Worm (Caenorhabditis elegans) whole organism, midembryonic: ENCODE data around the gene csn-6.

ENCODE experiments used
- T22C8.4 ChIP-seq: fragments of 200-800 bp; sonication (Bioruptor generic); IDR thresholded peaks from 2 replicates; pipeline ENCODE4 v1.3.6; 2022; ENCODE audit warnings: missing genetic modification characterization, missing compliant biosample characterization
- cog-1 ChIP-seq: sonication (generic microtip); optimal IDR thresholded peaks from 2 replicates; lab custom pipeline; 2016; ENCODE audit warnings: missing genetic modification characterization, missing compliant biosample characterization
- flt-1 ChIP-seq: fragments of 200-800 bp; sonication (Bioruptor generic); IDR thresholded peaks from 2 replicates; pipeline ENCODE4 v1.3.6; 2022; ENCODE audit warnings: missing genetic modification characterization, missing compliant biosample characterization
- klf-2 ChIP-seq: fragments of 200-800 bp; sonication (Bioruptor generic); conservative IDR thresholded peaks from 2 replicates; pipeline ENCODE4 v1.3.6; 2022; ENCODE audit warnings: missing genetic modification reagents, missing genetic modification characterization, missing compliant biosample characterization
- med-1 ChIP-seq: sonication (generic microtip); optimal IDR thresholded peaks from 2 replicates; lab custom pipeline; 2017; ENCODE audit warnings: missing genetic modification characterization, mild to moderate bottlenecking, missing compliant biosample characterization, antibody characterized with exemption, missing genetic modification reagents; ENCODE audit not compliant: insufficient read depth
- ref-1 ChIP-seq: fragments of 200-800 bp; sonication (Bioruptor generic); conservative IDR thresholded peaks from 2 replicates; pipeline ENCODE4 v1.3.6; 2022; ENCODE audit warnings: missing genetic modification reagents, missing genetic modification characterization, missing compliant biosample characterization
- tab-1 ChIP-seq: fragments of 200-800 bp; sonication (Bioruptor generic); IDR thresholded peaks from 2 replicates; pipeline ENCODE4 v1.3.6; 2022; ENCODE audit warnings: missing genetic modification characterization, missing compliant biosample characterization
- ztf-23 ChIP-seq: fragments of 200-800 bp; sonication (Bioruptor generic); IDR thresholded peaks from 2 replicates; pipeline ENCODE4 v1.3.6; 2022; ENCODE audit warnings: missing genetic modification reagents, missing genetic modification characterization, missing compliant biosample characterization
- ztf-29 ChIP-seq: fragments of 200-800 bp; sonication (Bioruptor generic); IDR thresholded peaks from 2 replicates; pipeline ENCODE4 v1.3.6; 2022; ENCODE audit warnings: missing genetic modification reagents, missing genetic modification characterization, missing compliant biosample characterization

The csn-6 gene

DNA sequence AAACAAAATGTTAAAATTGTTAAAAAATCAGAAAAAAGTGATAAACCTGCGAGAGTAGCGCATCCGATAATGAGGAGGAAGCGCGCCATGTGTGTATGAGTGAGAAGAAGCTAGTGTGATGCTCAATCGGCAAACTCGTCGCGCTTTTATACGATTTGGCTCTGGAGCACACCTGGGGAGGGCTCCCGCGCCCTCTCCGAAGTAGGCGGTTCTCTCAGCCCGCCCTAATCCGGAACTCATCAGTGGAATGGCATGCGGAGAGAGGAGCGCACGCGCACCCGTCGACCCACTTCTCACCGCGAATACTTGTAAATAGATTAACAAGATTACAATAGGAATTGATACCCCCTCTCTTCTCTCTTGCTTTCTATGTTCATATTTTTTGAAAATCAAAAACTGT is 30.7 kb downstream of the csn-6 start, which contains the start of gene pqn-74:
TSS of gene pqn-74 (minus strand) at position 122 of the 400 bp plus-strand sequence.
- TF ChIP-seq ztf-23: no peak
- TF ChIP-seq cog-1 (tag; lab: Kevin White, UChicago): no peak
- TF ChIP-seq ztf-29 (GFP tag; lab: Robert Waterston, UW): no peak
- TF ChIP-seq flt-1: no peak
- no peak for TF ChIP-seq klf-2 (GFP tag; lab: Robert Waterston, UW)
- TF ChIP-seq med-1: no peak

DNA sequence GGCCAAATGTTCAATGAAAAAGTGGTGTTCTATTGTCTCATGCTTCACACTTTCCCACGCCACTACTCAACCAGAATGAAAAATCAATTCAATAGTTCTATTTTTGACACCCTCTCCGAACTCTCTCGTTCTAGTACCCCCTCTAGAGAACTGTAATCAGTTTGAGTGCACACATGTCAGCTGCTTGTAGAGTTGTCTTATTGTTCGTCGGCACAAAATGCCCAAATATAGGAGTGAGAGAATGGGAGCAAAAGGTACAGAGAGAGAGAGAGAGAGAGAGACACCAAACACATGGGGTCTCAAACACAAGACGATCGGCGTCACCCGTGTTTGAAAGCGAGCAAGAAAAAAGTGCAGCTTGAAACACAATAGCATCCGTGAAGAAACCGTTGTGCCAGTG is 33.7 kb downstream of the csn-6 start:
- TF ChIP-seq cog-1 (tag; lab: Kevin White, UChicago) (no peak), ztf-29 (GFP tag; lab: Robert Waterston, UW) (no peak), med-1 (no peak), ref-1 (GFP tag; lab: Robert Waterston, UW) (no peak), ztf-23 (no peak), T22C8.4 (GFP tag; lab: Robert Waterston, UW) (no peak), flt-1 (no peak)

DNA sequence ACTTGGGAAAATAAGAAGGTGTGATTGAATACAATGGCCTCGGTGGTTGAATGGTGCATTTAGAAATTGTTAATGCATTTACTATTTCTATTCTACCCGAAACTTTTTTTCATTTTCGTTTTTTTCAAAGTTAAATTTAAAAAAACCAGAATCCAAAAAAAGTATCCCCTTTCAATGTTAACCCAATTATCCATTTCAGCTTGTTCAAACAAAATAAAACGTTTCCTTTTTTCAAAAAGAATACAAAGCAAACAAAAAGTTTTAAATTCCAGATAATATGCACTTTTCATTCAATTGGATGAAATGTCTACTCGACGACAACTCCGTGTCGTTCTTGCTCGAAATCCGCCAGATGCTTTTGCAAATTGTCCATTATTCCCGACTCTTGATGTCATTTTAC is 41.9 kb downstream of the csn-6 start, which contains the start of gene W02A2.5:
TSS of gene W02A2.5 (plus strand) at position 301 of the 400 bp plus-strand sequence.
- no peak for TF ChIP-seq klf-2 (GFP tag; lab: Robert Waterston, UW)
- no peak for TF ChIP-seq cog-1 (tag; lab: Kevin White, UChicago)
- no peak for TF ChIP-seq ztf-23
- no peak for TF ChIP-seq tab-1 (GFP tag; lab: Robert Waterston, UW)
- no peak for TF ChIP-seq flt-1
- no peak for TF ChIP-seq ztf-29 (GFP tag; lab: Robert Waterston, UW)
- TF ChIP-seq ref-1 (GFP tag; lab: Robert Waterston, UW): no peak
- TF ChIP-seq T22C8.4 (GFP tag; lab: Robert Waterston, UW): no peak
- no peak for TF ChIP-seq med-1

DNA sequence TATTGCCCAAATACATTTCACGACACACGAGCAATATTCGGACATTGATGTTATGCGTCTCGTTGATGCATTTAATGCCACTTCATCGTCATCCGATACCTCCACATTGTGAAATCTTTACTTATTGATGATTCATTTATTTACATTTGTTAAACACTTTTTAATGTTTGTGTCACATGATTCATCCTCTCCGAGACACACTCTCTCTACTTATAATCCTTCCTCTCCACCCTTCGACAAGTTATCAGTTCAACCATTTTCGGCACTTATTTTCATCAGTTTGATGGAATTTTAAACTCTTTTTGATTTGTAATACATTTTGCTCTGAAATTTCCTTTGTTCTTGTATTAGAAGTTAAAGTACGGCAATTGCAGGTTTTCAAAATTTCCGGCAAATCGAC is 45.5 kb downstream of the csn-6 start:
- TF ChIP-seq ztf-23: no peak
- TF ChIP-seq T22C8.4 (GFP tag; lab: Robert Waterston, UW): no peak
- no peak for TF ChIP-seq flt-1
- TF ChIP-seq med-1: no peak
- no peak for TF ChIP-seq tab-1 (GFP tag; lab: Robert Waterston, UW)
- no peak for TF ChIP-seq klf-2 (GFP tag; lab: Robert Waterston, UW)
- TF ChIP-seq cog-1 (tag; lab: Kevin White, UChicago): no peak
- no peak for TF ChIP-seq ref-1 (GFP tag; lab: Robert Waterston, UW)
- TF ChIP-seq ztf-29 (GFP tag; lab: Robert Waterston, UW): no peak

DNA sequence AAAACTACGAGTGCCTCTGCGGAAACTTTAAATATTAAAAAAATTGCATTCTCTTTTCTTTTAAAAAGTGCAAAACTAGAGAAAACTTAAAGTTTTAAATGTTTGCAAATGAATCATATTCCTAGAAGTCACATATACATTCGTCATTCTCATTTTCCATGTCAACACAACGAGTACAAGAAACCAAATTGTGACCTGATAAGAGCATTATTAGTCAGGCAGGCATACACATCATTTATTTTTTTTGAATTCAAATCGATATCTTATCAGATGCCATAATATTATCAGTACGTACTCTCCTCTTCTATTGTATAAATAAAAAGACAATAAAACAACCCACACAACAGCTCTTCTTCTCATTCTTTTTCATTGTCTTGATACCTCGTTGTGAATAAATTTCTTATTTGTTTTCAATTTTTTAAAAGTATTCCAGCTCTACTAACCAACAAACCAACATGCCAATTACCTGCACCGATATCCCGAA is 46.6 kb downstream of the csn-6 start, which contains the start of gene W02A2.9:
TSS of gene W02A2.9 (plus strand) at position 434 of the 484 bp plus-strand sequence.
- no peak for TF ChIP-seq flt-1
- no peak for TF ChIP-seq tab-1 (GFP tag; lab: Robert Waterston, UW)
- TF ChIP-seq ztf-29 (GFP tag; lab: Robert Waterston, UW): no peak
- no peak for TF ChIP-seq cog-1 (tag; lab: Kevin White, UChicago)
- no peak for TF ChIP-seq T22C8.4 (GFP tag; lab: Robert Waterston, UW)
- TF ChIP-seq klf-2 (GFP tag; lab: Robert Waterston, UW): no peak
- TF ChIP-seq ref-1 (GFP tag; lab: Robert Waterston, UW): no peak
- TF ChIP-seq ztf-23: no peak
- no peak for TF ChIP-seq med-1

DNA sequence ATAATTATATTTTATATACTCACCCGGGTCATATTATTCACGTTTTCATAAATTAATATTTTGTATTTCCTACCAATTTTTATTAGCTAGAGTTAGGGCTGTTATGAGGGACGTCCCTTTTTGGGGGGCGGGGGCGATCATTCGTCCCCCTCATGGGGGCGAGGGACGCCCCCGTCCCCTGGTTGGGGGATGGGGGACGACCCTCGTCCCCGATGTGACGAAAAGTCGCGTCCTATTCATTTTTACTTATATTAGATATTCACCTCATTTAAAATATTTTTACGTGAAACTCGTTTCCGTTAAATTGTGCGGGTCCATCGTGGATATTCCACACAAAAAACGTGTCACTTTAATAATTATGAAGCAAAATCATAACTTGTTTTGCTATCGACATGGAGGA is 48.0 kb downstream of the csn-6 start, which contains the start of gene W02A2.12:
TSS of gene W02A2.12 (minus strand) at position 240 of the 400 bp plus-strand sequence.
- no peak for TF ChIP-seq med-1
- TF ChIP-seq tab-1 (GFP tag; lab: Robert Waterston, UW): no peak
- no peak for TF ChIP-seq flt-1
- TF ChIP-seq ztf-29 (GFP tag; lab: Robert Waterston, UW): no peak
- no peak for TF ChIP-seq klf-2 (GFP tag; lab: Robert Waterston, UW)
- TF ChIP-seq ref-1 (GFP tag; lab: Robert Waterston, UW): no peak
- TF ChIP-seq ztf-23: no peak
- TF ChIP-seq T22C8.4 (GFP tag; lab: Robert Waterston, UW): no peak
- no peak for TF ChIP-seq cog-1 (tag; lab: Kevin White, UChicago)
